Fruit fly (Drosophila melanogaster) whole organism, embryonic: ENCODE measurements around the gene CG7381.
A peak's percentile ranks its signal among the peaks of the same experiment; 100 is the strongest.

Experiments used
- Aef1 ChIP-seq: fragments of 200-800 bp; sonication (Bioruptor generic); IDR thresholded peaks from 3 replicates; pipeline ENCODE4 v1.3.6; 2022; ENCODE audit warnings: missing biosample characterization, missing genetic modification characterization
- Bdp1 ChIP-seq: fragments of 200-800 bp; sonication (Bioruptor generic); optimal IDR thresholded peaks from 3 replicates; lab custom pipeline; 2016; ENCODE audit warnings: missing biosample characterization, missing genetic modification characterization
- CG10654 ChIP-seq: fragments of 200-800 bp; sonication (Bioruptor generic); optimal IDR thresholded peaks from 2 replicates; lab custom pipeline; 2016; ENCODE audit warnings: missing biosample characterization, missing genetic modification characterization
- CG12659 ChIP-seq: fragments of 200-800 bp; sonication (Bioruptor generic); optimal IDR thresholded peaks from 3 replicates; lab custom pipeline; 2017; ENCODE audit warnings: mild to moderate bottlenecking, missing biosample characterization, missing genetic modification reagents, missing genetic modification characterization
- CG12744 ChIP-seq: fragments of 200-800 bp; sonication (Bioruptor generic); optimal IDR thresholded peaks from 2 replicates; lab custom pipeline; 2016; ENCODE audit warnings: missing biosample characterization, missing genetic modification characterization
- CG14441 ChIP-seq: fragments of 200-800 bp; sonication (Bioruptor generic); IDR thresholded peaks from 2 replicates; pipeline ENCODE4 v1.3.6; 2022; ENCODE audit warnings: missing biosample characterization, missing genetic modification characterization
- CG14710 ChIP-seq: fragments of 200-800 bp; sonication (Bioruptor generic); optimal IDR thresholded peaks from 3 replicates; lab custom pipeline; 2019; ENCODE audit warnings: missing biosample characterization, mild to moderate bottlenecking, missing genetic modification characterization, moderate library complexity
- CG16815 ChIP-seq: fragments of 200-800 bp; sonication (Bioruptor generic); optimal IDR thresholded peaks from 3 replicates; lab custom pipeline; 2017; ENCODE audit warnings: missing biosample characterization, mild to moderate bottlenecking, missing genetic modification characterization
- CG18764 ChIP-seq: fragments of 200-800 bp; sonication (Bioruptor generic); optimal IDR thresholded peaks from 3 replicates; lab custom pipeline; 2016; ENCODE audit warnings: missing biosample characterization, missing genetic modification characterization
- CG34422 ChIP-seq: fragments of 200-800 bp; sonication (Bioruptor generic); IDR thresholded peaks from 3 replicates; pipeline ENCODE4 v1.3.6; 2022; ENCODE audit warnings: missing biosample characterization, missing genetic modification characterization
- CG6175 ChIP-seq: fragments of 200-800 bp; sonication (Bioruptor generic); IDR thresholded peaks from 3 replicates; pipeline ENCODE4 v1.3.6; 2022; ENCODE audit warnings: missing biosample characterization, missing genetic modification characterization
- CG6683 ChIP-seq: fragments of 200-800 bp; sonication (Bioruptor generic); optimal IDR thresholded peaks from 2 replicates; lab custom pipeline; 2017; ENCODE audit warnings: missing biosample characterization, mild to moderate bottlenecking, missing genetic modification characterization, missing genetic modification reagents
- CG7745 ChIP-seq: fragments of 200-800 bp; sonication (Bioruptor generic); optimal IDR thresholded peaks from 2 replicates; lab custom pipeline; 2018; ENCODE audit warnings: missing biosample characterization, mild to moderate bottlenecking, missing genetic modification characterization, moderate library complexity
- CG8089 ChIP-seq: fragments of 200-800 bp; sonication (Bioruptor generic); optimal IDR thresholded peaks from 3 replicates; lab custom pipeline; 2016; ENCODE audit warnings: missing biosample characterization, missing genetic modification characterization
- CG8388 ChIP-seq: fragments of 200-800 bp; sonication (Bioruptor generic); optimal IDR thresholded peaks from 2 replicates; lab custom pipeline; 2019; ENCODE audit warnings: missing biosample characterization, mild to moderate bottlenecking, missing genetic modification characterization, moderate library complexity
- CG9876 ChIP-seq: fragments of 200-800 bp; sonication (Bioruptor generic); optimal IDR thresholded peaks from 2 replicates; lab custom pipeline; 2016; ENCODE audit warnings: missing biosample characterization, missing genetic modification characterization
- Deaf1 ChIP-seq: fragments of 200-800 bp; optimal IDR thresholded peaks from 3 replicates; lab custom pipeline; 2019; ENCODE audit warnings: missing biosample characterization, mild to moderate bottlenecking, missing genetic modification characterization, moderate library complexity
- Doc2 ChIP-seq: fragments of 200-800 bp; sonication (Bioruptor generic); IDR thresholded peaks from 2 replicates; pipeline ENCODE4 v1.3.6; 2022; ENCODE audit warnings: missing biosample characterization, missing genetic modification characterization
- E2f2 ChIP-seq: fragments of 200-800 bp; sonication (Bioruptor generic); IDR thresholded peaks from 2 replicates; pipeline ENCODE4 v1.3.6; 2022; ENCODE audit warnings: missing biosample characterization, missing genetic modification characterization
- ERR ChIP-seq: fragments of 200-800 bp; sonication (Bioruptor generic); optimal IDR thresholded peaks from 2 replicates; lab custom pipeline; 2016; ENCODE audit warnings: missing biosample characterization, missing genetic modification characterization
- MESR4 ChIP-seq: fragments of 200-800 bp; sonication (Bioruptor generic); optimal IDR thresholded peaks from 2 replicates; lab custom pipeline; 2018; ENCODE audit warnings: missing biosample characterization, mild to moderate bottlenecking, missing genetic modification characterization, moderate library complexity
- Med ChIP-seq: fragments of 200-800 bp; sonication (Bioruptor generic); peaks from one replicate; lab custom pipeline; 2016; ENCODE audit warnings: missing biosample characterization, missing genetic modification characterization, mild to moderate bottlenecking, inconsistent platforms, moderate library complexity
- NK7.1 ChIP-seq: fragments of 200-800 bp; sonication (Bioruptor generic); optimal IDR thresholded peaks from 3 replicates; lab custom pipeline; 2016; ENCODE audit warnings: missing biosample characterization, missing genetic modification characterization
- Neu2 ChIP-seq: fragments of 200-800 bp; sonication (Bioruptor generic); optimal IDR thresholded peaks from 3 replicates; lab custom pipeline; 2016; ENCODE audit warnings: missing biosample characterization, missing genetic modification characterization, borderline replicate concordance
- Ssrp ChIP-seq: fragments of 200-800 bp; sonication (Bioruptor generic); optimal IDR thresholded peaks from 2 replicates; lab custom pipeline; 2018; ENCODE audit warnings: missing biosample characterization, mild to moderate bottlenecking, missing genetic modification characterization, moderate library complexity
- YL-1 ChIP-seq: fragments of 200-800 bp; sonication (Bioruptor generic); optimal IDR thresholded peaks from 3 replicates; lab custom pipeline; 2017; ENCODE audit warnings: missing biosample characterization, mild to moderate bottlenecking, missing genetic modification characterization
- amos ChIP-seq: fragments of 200-800 bp; sonication (Bioruptor generic); IDR thresholded peaks from 2 replicates; pipeline ENCODE4 v1.3.6; 2022; ENCODE audit warnings: missing biosample characterization, missing genetic modification characterization; ENCODE audit not compliant: partially characterized antibody
- ase ChIP-seq: fragments of 200-800 bp; sonication (Bioruptor generic); IDR thresholded peaks from 3 replicates; pipeline ENCODE4 v1.3.6; 2022; ENCODE audit warnings: missing biosample characterization, missing genetic modification characterization
- btn ChIP-seq: fragments of 200-800 bp; sonication (Bioruptor generic); optimal IDR thresholded peaks from 2 replicates; lab custom pipeline; 2016; ENCODE audit warnings: missing biosample characterization, missing genetic modification characterization
- dm ChIP-seq: fragments of 200-800 bp; sonication (Bioruptor generic); optimal IDR thresholded peaks from 3 replicates; lab custom pipeline; 2016; ENCODE audit warnings: missing biosample characterization, missing genetic modification characterization
- dpn ChIP-seq, 2 experiments: fragments of 200-800 bp; sonication (Bioruptor generic); optimal IDR thresholded peaks; 3 replicates each; lab custom pipeline; 2016; ENCODE audit warnings: missing biosample characterization in 2 of 2, missing genetic modification characterization in 2 of 2
- esg ChIP-seq: fragments of 200-800 bp; sonication (Bioruptor generic); conservative IDR thresholded peaks from 2 replicates; pipeline ENCODE4 v1.3.6; 2022; ENCODE audit warnings: missing biosample characterization, missing genetic modification characterization
- gcm2 ChIP-seq: fragments of 200-800 bp; sonication (Bioruptor generic); optimal IDR thresholded peaks from 2 replicates; lab custom pipeline; 2016; ENCODE audit warnings: missing biosample characterization, missing genetic modification characterization
- hth ChIP-seq: fragments of >200 bp; optimal IDR thresholded peaks from 2 replicates; lab custom pipeline; 2017; ENCODE audit warnings: inconsistent platforms
- inv ChIP-seq: fragments of 200-800 bp; sonication (Bioruptor generic); IDR thresholded peaks from 2 replicates; pipeline ENCODE4 v1.3.6; 2022; ENCODE audit warnings: missing biosample characterization, missing genetic modification characterization; ENCODE audit not compliant: partially characterized antibody
- jing ChIP-seq: fragments of 200-800 bp; sonication (Bioruptor generic); optimal IDR thresholded peaks from 2 replicates; lab custom pipeline; 2018; ENCODE audit warnings: missing biosample characterization, mild to moderate bottlenecking, missing genetic modification characterization
- klu ChIP-seq: fragments of 200-800 bp; sonication (Bioruptor generic); IDR thresholded peaks from 2 replicates; pipeline ENCODE4 v1.3.6; 2022; ENCODE audit warnings: missing biosample characterization, missing genetic modification characterization
- luna ChIP-seq: fragments of 200-800 bp; sonication (Bioruptor generic); optimal IDR thresholded peaks from 2 replicates; lab custom pipeline; 2016; ENCODE audit warnings: missing biosample characterization, missing genetic modification characterization
- nerfin-2 ChIP-seq: fragments of 200-800 bp; sonication (Bioruptor generic); IDR thresholded peaks from 2 replicates; pipeline ENCODE4 v1.3.6; 2022; ENCODE audit warnings: missing biosample characterization, missing genetic modification characterization; ENCODE audit not compliant: partially characterized antibody
- prd ChIP-seq, 3 experiments: fragments of >200 bp in 2 of 3; fragments of 200-800 bp in 1 of 3; sonication (Bioruptor generic) in 1 of 3; optimal IDR thresholded peaks in 2 of 3; IDR thresholded peaks in 1 of 3; 2 replicates in 2 of 3; 3 replicates in 1 of 3; pipeline versions ENCODE4 v1.3.6 to Lab custom; 2017 to 2022; ENCODE audit warnings: missing biosample characterization in 1 of 3, missing genetic modification characterization in 1 of 3
- pros ChIP-seq: fragments of 200-800 bp; sonication (Bioruptor generic); optimal IDR thresholded peaks from 3 replicates; lab custom pipeline; 2019; ENCODE audit warnings: missing biosample characterization, mild to moderate bottlenecking, missing genetic modification characterization, moderate library complexity
- ro ChIP-seq: fragments of 200-800 bp; sonication (Bioruptor generic); IDR thresholded peaks from 2 replicates; pipeline ENCODE4 v1.3.6; 2022; ENCODE audit warnings: missing biosample characterization, missing genetic modification characterization
- sc ChIP-seq, 3 experiments: fragments of >200 bp in 2 of 3; fragments of 200-800 bp in 1 of 3; sonication (Bioruptor generic) in 1 of 3; optimal IDR thresholded peaks; 2 replicates in 2 of 3; 3 replicates in 1 of 3; lab custom pipeline; 2017; ENCODE audit warnings: mild to moderate bottlenecking in 1 of 3, missing biosample characterization in 1 of 3, missing genetic modification characterization in 1 of 3, missing genetic modification reagents in 1 of 3
- slou ChIP-seq: fragments of 200-800 bp; sonication (Bioruptor generic); optimal IDR thresholded peaks from 3 replicates; lab custom pipeline; 2016; ENCODE audit warnings: missing biosample characterization, missing genetic modification characterization
- stwl ChIP-seq: fragments of 200-800 bp; sonication (Bioruptor generic); optimal IDR thresholded peaks from 3 replicates; lab custom pipeline; 2018; ENCODE audit warnings: missing biosample characterization, mild to moderate bottlenecking, missing genetic modification characterization, moderate library complexity
- tio ChIP-seq: fragments of 200-800 bp; sonication (Bioruptor generic); optimal IDR thresholded peaks from 2 replicates; lab custom pipeline; 2017; ENCODE audit warnings: missing biosample characterization, missing genetic modification characterization, inconsistent platforms
- tna ChIP-seq: fragments of 200-800 bp; sonication (Bioruptor generic); IDR thresholded peaks from 2 replicates; pipeline ENCODE4 v1.3.6; 2022; ENCODE audit warnings: missing biosample characterization, missing genetic modification characterization; ENCODE audit not compliant: partially characterized antibody
- zen2 ChIP-seq: fragments of 200-800 bp; sonication (Bioruptor generic); IDR thresholded peaks from 3 replicates; pipeline ENCODE4 v1.3.6; 2022; ENCODE audit warnings: missing biosample characterization, missing genetic modification characterization; ENCODE audit not compliant: partially characterized antibody

The CG7381 gene

dm6 chr3R:12982167-12982981, 5.1 kb upstream of the CG7381 start (continued):
- TF ChIP-seq amos (GFP tag; lab: Robert Waterston, UW) (peak; percentile 13; the same call in 1 of the 2 replicates), CG6175 (no peak), Neu2 (no peak), tna (no peak), hth (no peak), slou (GFP tag; lab: Kevin White, UChicago) (peak; percentile 38), CG8388 (GFP tag; lab: Kevin White, UChicago) (peak; percentile 35), ro (GFP tag; lab: Robert Waterston, UW) (no peak), YL-1 (GFP tag; lab: Kevin White, UChicago) (no peak), luna (GFP tag; lab: Kevin White, UChicago) (no peak), Doc2 (GFP tag; lab: Robert Waterston, UW) (no peak), E2f2 (GFP tag; lab: Robert Waterston, UW) (peak; percentile 15; the same call in 1 of the 2 replicates), tio (GFP tag; lab: Kevin White, UChicago) (peak; percentile 74), gcm2 (GFP tag; lab: Kevin White, UChicago) (peak; percentile 72), CG14441 (GFP tag; lab: Robert Waterston, UW) (peak; percentile 37; the same call in 1 of the 2 replicates), dm (no peak), btn (GFP tag; lab: Kevin White, UChicago) (no peak), CG34422 (GFP tag; lab: Robert Waterston, UW) (0 out of 3 replicates have a peak, but pooled peaks have one; percentile 25), inv (no peak), pros (no peak), Deaf1 (tag; lab: Kevin White, UChicago) (peak; percentile 40), dpn (GFP tag; optimal IDR thresholded peaks at IDR 0.05; lab: Kevin White, UChicago) (peak in 1 of 2 experiments; percentile 61), CG14710 (peak; percentile 38), Bdp1 (GFP tag; lab: Kevin White, UChicago) (no peak), Ssrp (tag; lab: Kevin White, UChicago) (peak; percentile 67), NK7.1 (GFP tag; lab: Kevin White, UChicago) (no peak), ase (peak; percentile 52; the same call in 1 of the 3 replicates), MESR4 (GFP tag; lab: Kevin White, UChicago) (peak; percentile 10), zen2 (no peak), ERR (no peak), nerfin-2 (GFP tag; lab: Robert Waterston, UW) (no peak), CG9876 (no peak), esg (GFP tag; lab: Robert Waterston, UW) (peak; percentile 75), klu (GFP tag; lab: Robert Waterston, UW) (peak; percentile 43; the same call in 1 of the 2 replicates), CG18764 (GFP tag; lab: Kevin White, UChicago) (peak; percentile 13), CG8089 (GFP tag; lab: Kevin White, UChicago) (no peak), stwl (tag; lab: Kevin White, UChicago) (peak; percentile 44), prd (optimal IDR thresholded peaks at IDR 0.05; lab: Kevin White, UChicago) (no peak), prd (GFP tag; IDR thresholded peaks at IDR 0.05; lab: Robert Waterston, UW) (peak; percentile 63), Aef1 (peak; percentile 71), CG16815 (GFP tag; lab: Kevin White, UChicago) (peak; percentile 63), CG6683 (GFP tag; lab: Kevin White, UChicago) (peak; percentile 6), jing (GFP tag; lab: Kevin White, UChicago) (no peak), CG12659 (GFP tag; lab: Kevin White, UChicago) (peak; percentile 84), CG10654 (GFP tag; lab: Kevin White, UChicago) (peak; percentile 10), sc (optimal IDR thresholded peaks at IDR 0.05; lab: Kevin White, UChicago) (no peak), sc (GFP tag; optimal IDR thresholded peaks at IDR 0.05; lab: Kevin White, UChicago) (peak; percentile 12), CG7745 (tag; lab: Kevin White, UChicago) (no peak), Med (peak; percentile 77), CG12744 (GFP tag; lab: Kevin White, UChicago) (no peak)
